Worm (Caenorhabditis elegans): ENCODE results near the gene mrpl-44.

Gene mrpl-44

ce11 chrIII:9053740-9054252, 35.4 kb downstream of the mrpl-44 start, which contains the start of gene R107.5 (continued):
- peak; percentile 64 for TF ChIP-seq zip-2 (tag; optimal IDR thresholded peaks at IDR 0.05)
- peak; percentile 92 for TF ChIP-seq php-3 (GFP tag; IDR thresholded peaks at IDR 0.05)
- peak; percentile 89; the same call in 1 of the 2 replicates for TF ChIP-seq nhr-42 (GFP tag; IDR thresholded peaks at IDR 0.05)
- TF ChIP-seq madf-9 (GFP tag; conservative IDR thresholded peaks at IDR 0.05) = peak; percentile 93
- TF ChIP-seq lin-13 (GFP tag; optimal IDR thresholded peaks at IDR 0.05) = peak; percentile 83
- peak; percentile 93 for TF ChIP-seq hmg-1.1 (GFP tag; IDR thresholded peaks at IDR 0.05)
- TF ChIP-seq jun-1 (tag; optimal IDR thresholded peaks at IDR 0.05) = peak; percentile 84
- TF ChIP-seq nhr-237 (tag; optimal IDR thresholded peaks at IDR 0.05) = no peak
- TF ChIP-seq mep-1 (tag; optimal IDR thresholded peaks at IDR 0.05) = peak; percentile 90
- peak; percentile 71 for TF ChIP-seq nhr-76 (tag; optimal IDR thresholded peaks at IDR 0.05)
- peak; percentile 97 for TF ChIP-seq sdz-12 (GFP tag; optimal IDR thresholded peaks at IDR 0.05)
- TF ChIP-seq nhr-28 (tag; optimal IDR thresholded peaks at IDR 0.05) = peak; percentile 75
- TF ChIP-seq unc-62 (GFP tag; optimal IDR thresholded peaks at IDR 0.05 in 1 of 2) = peak in 1 of 2 experiments; percentile 84
- peak; percentile 12 for TF ChIP-seq unc-62 (tag; optimal IDR thresholded peaks at IDR 0.05)
- TF ChIP-seq zfp-2 (tag; optimal IDR thresholded peaks at IDR 0.05) = peak; percentile 72

DNA sequence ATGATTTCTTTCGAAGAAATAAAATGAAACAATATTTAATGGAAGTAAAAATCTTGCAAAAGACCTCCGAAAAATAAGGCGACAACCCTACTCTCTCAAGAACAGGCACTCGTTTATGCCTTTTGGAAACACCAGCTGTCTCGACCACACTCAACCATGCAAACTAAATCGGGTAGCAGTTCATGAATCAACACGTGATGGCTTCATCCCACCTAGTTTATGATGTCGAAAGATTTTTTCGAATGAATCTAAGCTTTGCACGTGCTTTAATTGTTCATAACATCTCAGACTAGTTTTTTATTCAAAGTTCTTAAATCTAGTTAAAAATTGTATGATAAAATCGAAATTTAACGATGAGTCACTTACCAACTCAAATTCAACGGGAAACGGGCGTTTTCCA, 35.9 kb downstream of the mrpl-44 start:
- TF ChIP-seq daf-19 (GFP tag; conservative IDR thresholded peaks at IDR 0.05) = no peak
- 0 out of 2 replicates have a peak, but pooled peaks have one; percentile 28 for TF ChIP-seq ctbp-1 (GFP tag; IDR thresholded peaks at IDR 0.05)
- 0 out of 2 replicates have a peak, but pooled peaks have one; percentile 56 for TF ChIP-seq saeg-2 (GFP tag; IDR thresholded peaks at IDR 0.05)
- TF ChIP-seq pha-4 (GFP tag; IDR thresholded peaks at IDR 0.05) = no peak
- TF ChIP-seq pha-4 (tag; optimal IDR thresholded peaks at IDR 0.05) = no peak

ce11 chrIII:9052371-9052978, 36.7 kb downstream of the mrpl-44 start:
- TF ChIP-seq dmd-9 (GFP tag; IDR thresholded peaks at IDR 0.05) = 0 out of 2 replicates have a peak, but pooled peaks have one; percentile 7
- peak; percentile 40; the same call in 1 of the 2 replicates for TF ChIP-seq lin-38 (GFP tag; IDR thresholded peaks at IDR 0.05)
- TF ChIP-seq sdz-12 (GFP tag; optimal IDR thresholded peaks at IDR 0.05) = no peak
- TF ChIP-seq mep-1 (tag; optimal IDR thresholded peaks at IDR 0.05) = peak; percentile 54
- peak in 1 of 2 experiments; percentile 97 for TF ChIP-seq unc-62 (GFP tag; optimal IDR thresholded peaks at IDR 0.05 in 1 of 2)
- TF ChIP-seq unc-62 (tag; optimal IDR thresholded peaks at IDR 0.05) = no peak
- TF ChIP-seq mxl-3 (GFP tag; optimal IDR thresholded peaks at IDR 0.05) = peak; percentile 68
- TF ChIP-seq zip-2 (tag; optimal IDR thresholded peaks at IDR 0.05) = no peak
- TF ChIP-seq ctbp-1 (GFP tag; IDR thresholded peaks at IDR 0.05) = peak; percentile 78
- peak; percentile 99 for TF ChIP-seq aha-1 (tag)
- peak; percentile 69 for TF ChIP-seq Y48G9A.11 (GFP tag; IDR thresholded peaks at IDR 0.05)
- TF ChIP-seq dmd-6 (GFP tag; IDR thresholded peaks at IDR 0.05) = peak; percentile 55
- peak; percentile 88 for TF ChIP-seq Y105C5A.15 (GFP tag; IDR thresholded peaks at IDR 0.05)
- peak; percentile 14 for TF ChIP-seq nhr-11 (tag; optimal IDR thresholded peaks at IDR 0.05)
- TF ChIP-seq lin-13 (GFP tag; optimal IDR thresholded peaks at IDR 0.05) = peak; percentile 37
- 0 out of 2 replicates have a peak, but pooled peaks have one; percentile 24 for TF ChIP-seq tra-1 (GFP tag; IDR thresholded peaks at IDR 0.05)
- TF ChIP-seq dpl-1 (GFP tag; optimal IDR thresholded peaks at IDR 0.05) = peak; percentile 11
- TF ChIP-seq fkh-10 (GFP tag; optimal IDR thresholded peaks at IDR 0.05) = no peak
- 0 out of 2 replicates have a peak, but pooled peaks have one; percentile 19 for TF ChIP-seq mdt-29 (GFP tag; IDR thresholded peaks at IDR 0.05)
- peak; percentile 20; the same call in 1 of the 2 replicates for TF ChIP-seq T26A8.4 (GFP tag; IDR thresholded peaks at IDR 0.05)
- TF ChIP-seq zfp-3 (GFP tag; conservative IDR thresholded peaks at IDR 0.05) = peak; percentile 79
- 0 out of 2 replicates have a peak, but pooled peaks have one; percentile 13 for TF ChIP-seq pha-4 (GFP tag; IDR thresholded peaks at IDR 0.05)
- TF ChIP-seq pha-4 (tag; optimal IDR thresholded peaks at IDR 0.05) = no peak
- TF ChIP-seq lin-1 (GFP tag; IDR thresholded peaks at IDR 0.05) = peak; percentile 39
- TF ChIP-seq ama-1 (optimal IDR thresholded peaks at IDR 0.05) = no peak
- peak; percentile 47; the same call in 1 of the 2 replicates for TF ChIP-seq lim-7 (GFP tag; IDR thresholded peaks at IDR 0.05)
- TF ChIP-seq lir-3 (tag; optimal IDR thresholded peaks at IDR 0.05) = no peak
- TF ChIP-seq hif-1 (tag; optimal IDR thresholded peaks at IDR 0.05) = peak in 1 of 2 experiments; percentile 10
- no peak for TF ChIP-seq F49E8.2 (tag; optimal IDR thresholded peaks at IDR 0.05; ENCODE audit: borderline replicate concordance)
- TF ChIP-seq nhr-77 (tag; optimal IDR thresholded peaks at IDR 0.05) = no peak
- TF ChIP-seq dmd-8 (GFP tag; IDR thresholded peaks at IDR 0.05) = 0 out of 2 replicates have a peak, but pooled peaks have one; percentile 23
- TF ChIP-seq egl-43 (GFP tag; IDR thresholded peaks at IDR 0.05) = peak; percentile 83
- no peak for TF ChIP-seq ceh-44 (GFP tag; IDR thresholded peaks at IDR 0.05)
- TF ChIP-seq F37D6.2 (tag; optimal IDR thresholded peaks at IDR 0.05) = no peak
